Worm (Caenorhabditis elegans) whole organism, L1 larva: ENCODE measurements around the gene ttr-59.

Experiments used
- F16B12.6 ChIP-seq: fragments of 150-350 bp; optimal IDR thresholded peaks from 2 replicates; lab custom pipeline; 2014; ENCODE audit warnings: missing biosample characterization, missing genetic modification characterization
- Y116A8C.19 ChIP-seq: sonication (generic microtip); optimal IDR thresholded peaks from 2 replicates; lab custom pipeline; 2016; ENCODE audit warnings: missing compliant biosample characterization, missing genetic modification characterization, borderline replicate concordance
- alr-1 ChIP-seq: fragments of 200-800 bp; sonication (Bioruptor generic); optimal IDR thresholded peaks from 2 replicates; lab custom pipeline; 2018; ENCODE audit warnings: borderline replicate concordance, mild to moderate bottlenecking, missing genetic modification characterization, missing compliant biosample characterization
- ceh-8 ChIP-seq: fragments of 200-800 bp; sonication (Bioruptor generic); optimal IDR thresholded peaks from 2 replicates; lab custom pipeline; 2018; ENCODE audit warnings: mild to moderate bottlenecking, missing genetic modification characterization, moderate library complexity, missing compliant biosample characterization
- ceh-88 ChIP-seq: fragments of 200-800 bp; sonication (Bioruptor generic); IDR thresholded peaks from 2 replicates; pipeline ENCODE4 v1.3.6; 2022; ENCODE audit warnings: missing genetic modification characterization, missing compliant biosample characterization
- dpl-1 ChIP-seq, 3 experiments: fragments of 150-350 bp in 2 of 3; sonication (generic microtip) in 1 of 3; optimal IDR thresholded peaks; 2 replicates each; lab custom pipeline; 2014 to 2017; ENCODE audit warnings: missing biosample characterization in 3 of 3, missing genetic modification characterization in 3 of 3, missing genetic modification reagents in 3 of 3
- efl-1 ChIP-seq, 4 experiments: fragments of 150-350 bp; optimal IDR thresholded peaks in 3 of 4; peaks in 1 of 4; 1 replicate in 1 of 4; 2 replicates in 3 of 4; lab custom pipeline; 2014; ENCODE audit warnings: missing biosample characterization in 2 of 4, missing genetic modification characterization in 2 of 4, missing genetic modification reagents in 2 of 4
- egl-27 ChIP-seq, 2 experiments: fragments of 150-350 bp in 1 of 2; sonication (generic microtip); optimal IDR thresholded peaks; 3 replicates each; lab custom pipeline; 2017 to 2018; ENCODE audit warnings: missing biosample characterization in 2 of 2, missing genetic modification characterization in 2 of 2, missing genetic modification reagents in 2 of 2
- elt-2 ChIP-seq: sonication (generic microtip); optimal IDR thresholded peaks from 2 replicates; lab custom pipeline; 2016; ENCODE audit warnings: missing genetic modification characterization, mild to moderate bottlenecking, inconsistent platforms, missing compliant biosample characterization, missing genetic modification reagents
- elt-3 ChIP-seq, 6 experiments: fragments of 150-350 bp in 1 of 6; sonication (generic microtip); optimal IDR thresholded peaks; 2 replicates each; lab custom pipeline; 2017 to 2018; ENCODE audit warnings: missing biosample characterization in 6 of 6, missing genetic modification characterization in 6 of 6, inconsistent platforms in 1 of 6
- fkh-10 ChIP-seq: sonication (generic microtip); optimal IDR thresholded peaks from 2 replicates; lab custom pipeline; 2017; ENCODE audit warnings: missing biosample characterization, missing genetic modification reagents, missing genetic modification characterization
- irx-1 ChIP-seq: sonication (generic microtip); optimal IDR thresholded peaks from 2 replicates; lab custom pipeline; 2016; ENCODE audit warnings: missing genetic modification characterization, missing compliant biosample characterization
- lin-14 ChIP-seq: fragments of 200-800 bp; sonication (Bioruptor generic); optimal IDR thresholded peaks from 2 replicates; lab custom pipeline; 2018; ENCODE audit warnings: mild to moderate bottlenecking, missing genetic modification characterization, moderate library complexity, missing compliant biosample characterization
- lin-35 ChIP-seq, 2 experiments: fragments of 150-350 bp; optimal IDR thresholded peaks; 2 replicates each; lab custom pipeline; 2014; ENCODE audit warnings: missing biosample characterization in 2 of 2, missing genetic modification characterization in 2 of 2, missing genetic modification reagents in 2 of 2
- lin-39 ChIP-seq: fragments of 150-350 bp; optimal IDR thresholded peaks from 2 replicates; lab custom pipeline; 2014; ENCODE audit warnings: missing biosample characterization, missing genetic modification reagents, missing genetic modification characterization
- lir-3 ChIP-seq: sonication (generic microtip); optimal IDR thresholded peaks from 2 replicates; lab custom pipeline; 2016; ENCODE audit warnings: mild to moderate bottlenecking, missing genetic modification characterization, moderate library complexity, missing compliant biosample characterization; ENCODE audit not compliant: poor library complexity
- lsy-2 ChIP-seq, 2 experiments: fragments of 150-350 bp; optimal IDR thresholded peaks; 2 replicates each; lab custom pipeline; 2014; ENCODE audit warnings: missing biosample characterization in 2 of 2, missing genetic modification characterization in 2 of 2
- mdl-1 ChIP-seq, 2 experiments: fragments of 150-350 bp; optimal IDR thresholded peaks; 2 replicates each; lab custom pipeline; 2014 to 2017; ENCODE audit warnings: missing biosample characterization in 2 of 2, missing genetic modification characterization in 2 of 2, inconsistent platforms in 1 of 2
- nhr-19 ChIP-seq: fragments of 200-800 bp; sonication (Bioruptor generic); conservative IDR thresholded peaks from 2 replicates; pipeline ENCODE4 v1.3.6; 2022; ENCODE audit warnings: missing genetic modification characterization, missing compliant biosample characterization
- nhr-47 ChIP-seq: sonication (generic microtip); optimal IDR thresholded peaks from 2 replicates; lab custom pipeline; 2016; ENCODE audit warnings: mild to moderate bottlenecking, missing genetic modification characterization, moderate library complexity, missing compliant biosample characterization
- nhr-71 ChIP-seq: sonication (generic microtip); optimal IDR thresholded peaks from 2 replicates; lab custom pipeline; 2016; ENCODE audit warnings: mild to moderate bottlenecking, missing genetic modification characterization, moderate library complexity, missing compliant biosample characterization
- nhr-85 ChIP-seq: sonication (generic microtip); peaks from one replicate; lab custom pipeline; 2016; ENCODE audit warnings: missing genetic modification characterization, inconsistent platforms, missing compliant biosample characterization
- pag-3 ChIP-seq: sonication (generic microtip); optimal IDR thresholded peaks from 2 replicates; lab custom pipeline; 2017; ENCODE audit warnings: missing genetic modification characterization, mild to moderate bottlenecking, missing compliant biosample characterization, antibody characterized with exemption, borderline replicate concordance; ENCODE audit not compliant: insufficient read depth
- sox-4 ChIP-seq: sonication (generic microtip); optimal IDR thresholded peaks from 2 replicates; lab custom pipeline; 2016; ENCODE audit warnings: missing genetic modification characterization, missing compliant biosample characterization
- swsn-7 ChIP-seq: sonication (generic microtip); optimal IDR thresholded peaks from 2 replicates; lab custom pipeline; 2016; ENCODE audit warnings: missing genetic modification characterization, missing compliant biosample characterization
- tlp-1 ChIP-seq: fragments of 150-350 bp; optimal IDR thresholded peaks from 2 replicates; lab custom pipeline; 2014; ENCODE audit warnings: missing biosample characterization, missing genetic modification characterization
- unc-130 ChIP-seq: fragments of 150-350 bp; optimal IDR thresholded peaks from 2 replicates; lab custom pipeline; 2017; ENCODE audit warnings: missing biosample characterization, missing genetic modification characterization, inconsistent platforms
- unc-30 ChIP-seq: sonication (generic microtip); optimal IDR thresholded peaks from 2 replicates; lab custom pipeline; 2017; ENCODE audit warnings: missing biosample characterization, missing genetic modification characterization
- unc-62 ChIP-seq: fragments of 150-350 bp; optimal IDR thresholded peaks from 2 replicates; lab custom pipeline; 2014; ENCODE audit warnings: missing biosample characterization, missing genetic modification reagents, missing genetic modification characterization
- vab-15 ChIP-seq: sonication (generic microtip); optimal IDR thresholded peaks from 2 replicates; lab custom pipeline; 2017; ENCODE audit warnings: missing genotype, mild to moderate bottlenecking, missing genetic modification characterization, missing compliant biosample characterization
- xbp-1 ChIP-seq: sonication (generic microtip); optimal IDR thresholded peaks from 2 replicates; lab custom pipeline; 2016; ENCODE audit warnings: missing genetic modification characterization, missing compliant biosample characterization
- zag-1 ChIP-seq: fragments of 150-350 bp; optimal IDR thresholded peaks from 2 replicates; lab custom pipeline; 2014; ENCODE audit warnings: missing biosample characterization, missing genetic modification characterization
- ztf-11 ChIP-seq, 2 experiments: sonication (generic microtip); optimal IDR thresholded peaks; 2 replicates each; lab custom pipeline; 2016 to 2017; ENCODE audit warnings: missing genetic modification characterization in 2 of 2, missing biosample characterization in 1 of 2, missing compliant biosample characterization in 1 of 2
- ztf-4 ChIP-seq: fragments of 150-350 bp; optimal IDR thresholded peaks from 2 replicates; lab custom pipeline; 2014; ENCODE audit warnings: missing biosample characterization, missing genetic modification characterization

The ttr-59 gene

ce11 chrX:7291810-7292209 is 37.8 kb upstream of the ttr-59 start, which contains the start of gene lron-7:
Gene lron-7 (plus strand): TSS chrX:7292132.
- TF ChIP-seq vab-15 (tag; lab: Kevin White, UChicago) (no peak), nhr-71 (no peak), elt-2 (tag; lab: Kevin White, UChicago) (peak; percentile 31), F16B12.6 (tag; lab: Kevin White, UChicago) (no peak), efl-1 (optimal IDR thresholded peaks at IDR 0.05; lab: Kevin White, UChicago) (no peak), efl-1 (GFP tag; optimal IDR thresholded peaks at IDR 0.05 in 1 of 2; lab: Kevin White, UChicago) (peak in 1 of 2 experiments; percentile 62), egl-27 (tag; optimal IDR thresholded peaks at IDR 0.05; lab: Kevin White, UChicago) (no peak), lin-35 (GFP tag; optimal IDR thresholded peaks at IDR 0.05; lab: Kevin White, UChicago) (peak in 1 of 2 experiments; percentile 21), ceh-88 (GFP tag; lab: Robert Waterston, UW) (no peak), irx-1 (tag; lab: Kevin White, UChicago) (no peak)

DNA sequence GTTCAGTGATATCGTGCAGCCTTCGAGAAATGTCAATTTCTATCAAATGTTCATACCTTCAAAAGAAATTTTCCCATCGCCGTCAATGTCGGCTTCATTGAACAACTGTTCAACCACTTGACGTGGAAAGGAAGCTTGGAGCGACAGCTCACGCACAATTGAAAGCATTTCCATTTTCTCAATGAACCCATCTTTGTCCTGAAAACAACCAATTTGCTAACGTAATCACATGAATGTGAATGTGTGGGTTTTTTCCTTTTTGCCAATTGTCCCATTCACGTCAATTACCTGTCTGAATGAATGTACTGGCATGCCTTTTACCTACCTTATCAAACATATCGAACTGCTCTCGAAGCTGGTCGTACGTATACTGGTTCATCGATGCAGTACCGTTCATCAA is 33.3 kb upstream of the ttr-59 start:
- TF ChIP-seq fkh-10 (no peak), ztf-4 (tag; lab: Kevin White, UChicago) (no peak), unc-130 (tag; lab: Kevin White, UChicago) (no peak)

DNA sequence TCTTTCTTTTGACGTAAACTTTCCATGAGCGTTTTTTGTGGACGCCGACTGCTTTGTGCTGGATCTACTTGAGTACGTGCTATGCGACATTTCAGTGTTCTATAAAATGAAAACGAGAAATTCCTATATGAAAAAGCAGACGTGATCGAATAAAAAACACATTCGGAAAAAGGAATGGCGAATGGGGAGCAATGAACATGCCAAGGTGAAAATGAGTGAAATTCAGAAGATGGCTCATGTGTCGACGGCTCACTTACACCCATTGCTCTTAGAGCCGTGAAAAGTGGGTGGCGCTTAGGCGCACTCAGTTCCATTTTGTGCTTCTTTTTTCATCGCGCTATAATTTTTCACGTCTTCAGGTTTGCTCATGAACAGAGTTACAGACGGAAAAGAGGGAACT is 31.0 kb upstream of the ttr-59 start, which contains the start of gene K03A1.4:
TSS of gene K03A1.4 (minus strand) at position 101 of the 400 bp plus-strand sequence.
- TF ChIP-seq zag-1 (tag; lab: Kevin White, UChicago) = no peak
- no peak for TF ChIP-seq Y116A8C.19 (tag; lab: Kevin White, UChicago)
- TF ChIP-seq nhr-47 (tag; lab: Kevin White, UChicago) = no peak
- TF ChIP-seq alr-1 = no peak
- no peak for TF ChIP-seq ztf-11 (tag; optimal IDR thresholded peaks at IDR 0.05; lab: Kevin White, UChicago)
- TF ChIP-seq dpl-1 (GFP tag; optimal IDR thresholded peaks at IDR 0.05; lab: Kevin White, UChicago) = no peak
- TF ChIP-seq nhr-19 (GFP tag; lab: Robert Waterston, UW) = no peak
- no peak for TF ChIP-seq xbp-1 (tag; lab: Kevin White, UChicago)
- no peak for TF ChIP-seq elt-3 (tag; optimal IDR thresholded peaks at IDR 0.05; lab: Kevin White, UChicago)
- TF ChIP-seq unc-62 (GFP tag; lab: Kevin White, UChicago) = no peak
- TF ChIP-seq lir-3 = no peak
- TF ChIP-seq lin-39 (tag; lab: Kevin White, UChicago) = no peak
- TF ChIP-seq lin-35 (GFP tag; optimal IDR thresholded peaks at IDR 0.05; lab: Kevin White, UChicago) = no peak
- no peak for TF ChIP-seq mdl-1 (tag; optimal IDR thresholded peaks at IDR 0.05; lab: Kevin White, UChicago)
- TF ChIP-seq sox-4 (tag; lab: Kevin White, UChicago) = no peak
- TF ChIP-seq elt-2 (tag; lab: Kevin White, UChicago) = no peak

DNA sequence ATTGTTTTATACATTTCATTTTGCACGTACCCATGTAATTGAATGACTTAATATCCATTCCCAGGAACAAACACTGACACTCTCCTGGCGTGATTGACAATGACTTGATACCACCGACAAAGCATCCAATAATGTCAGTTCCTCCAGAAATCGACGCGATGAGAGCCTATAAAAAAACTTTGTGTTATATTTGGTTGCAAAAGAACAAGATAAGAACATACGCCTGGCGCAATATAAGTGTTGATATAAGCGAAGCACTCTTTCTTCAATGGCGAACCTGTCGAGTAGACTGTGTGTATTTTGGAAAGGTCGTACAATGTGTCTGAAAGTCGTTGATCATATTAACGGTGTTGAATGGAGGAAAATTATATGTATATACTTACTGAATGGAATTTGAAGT is 26.5 kb upstream of the ttr-59 start:
- TF ChIP-seq unc-30 = no peak
- no peak for TF ChIP-seq tlp-1 (tag; lab: Kevin White, UChicago)
- no peak for TF ChIP-seq irx-1 (tag; lab: Kevin White, UChicago)
- TF ChIP-seq elt-2 (tag; lab: Kevin White, UChicago) = no peak
- no peak for TF ChIP-seq pag-3 (tag; lab: Kevin White, UChicago)
- TF ChIP-seq nhr-71 = no peak
- TF ChIP-seq alr-1 = no peak
- TF ChIP-seq ceh-8 = no peak
- TF ChIP-seq nhr-85 = no peak
- TF ChIP-seq swsn-7 (tag; lab: Kevin White, UChicago) = no peak
- TF ChIP-seq lsy-2 (tag; optimal IDR thresholded peaks at IDR 0.05; lab: Kevin White, UChicago) = no peak
- TF ChIP-seq lin-14 (GFP tag; lab: Kevin White, UChicago) = no peak
